Worm (Caenorhabditis elegans) whole organism, L3 larva: ENCODE measurements around the gene unc-50.

ENCODE experiments used
- R02D3.7 ChIP-seq: fragments of 150-350 bp; optimal IDR thresholded peaks from 2 replicates; lab custom pipeline; 2014; ENCODE audit warnings: missing biosample characterization, missing genetic modification characterization
- ZK546.5 ChIP-seq: sonication (generic microtip); optimal IDR thresholded peaks from 2 replicates; lab custom pipeline; 2017; ENCODE audit warnings: missing biosample characterization, missing genetic modification characterization
- aly-2 ChIP-seq: fragments of 150-350 bp; optimal IDR thresholded peaks from 2 replicates; lab custom pipeline; 2014; ENCODE audit warnings: missing biosample characterization, missing genetic modification characterization
- ama-1 ChIP-seq: fragments of 150-350 bp; optimal IDR thresholded peaks from 2 replicates; lab custom pipeline; 2018
- ceh-16 ChIP-seq: sonication (generic microtip); optimal IDR thresholded peaks from 2 replicates; lab custom pipeline; 2017; ENCODE audit warnings: missing biosample characterization, missing genetic modification characterization
- ceh-28 ChIP-seq: fragments of 150-350 bp; optimal IDR thresholded peaks from 2 replicates; lab custom pipeline; 2014; ENCODE audit warnings: missing biosample characterization, missing genetic modification reagents, missing genetic modification characterization
- ceh-82 ChIP-seq: fragments of 150-350 bp; optimal IDR thresholded peaks from 2 replicates; lab custom pipeline; 2014; ENCODE audit warnings: missing biosample characterization, missing genetic modification characterization
- ceh-9 ChIP-seq: sonication (generic microtip); optimal IDR thresholded peaks from 2 replicates; lab custom pipeline; 2018; ENCODE audit warnings: missing biosample characterization, missing genetic modification characterization
- daf-12 ChIP-seq: fragments of 150-350 bp; optimal IDR thresholded peaks from 2 replicates; lab custom pipeline; 2014; ENCODE audit warnings: missing biosample characterization, missing genetic modification reagents, missing genetic modification characterization
- egl-27 ChIP-seq: sonication (generic microtip); optimal IDR thresholded peaks from 4 replicates; lab custom pipeline; 2017; ENCODE audit warnings: missing biosample characterization, missing genetic modification reagents, missing genetic modification characterization
- egl-5 ChIP-seq: fragments of 150-350 bp; optimal IDR thresholded peaks from 2 replicates; lab custom pipeline; 2017; ENCODE audit warnings: missing biosample characterization, missing genetic modification reagents, missing genetic modification characterization, inconsistent platforms
- elt-1 ChIP-seq: fragments of 150-350 bp; optimal IDR thresholded peaks from 2 replicates; lab custom pipeline; 2014; ENCODE audit warnings: missing biosample characterization, missing genetic modification characterization
- elt-2 ChIP-seq: sonication (generic microtip); optimal IDR thresholded peaks from 2 replicates; lab custom pipeline; 2016; ENCODE audit warnings: missing genetic modification reagents, mild to moderate bottlenecking, missing genetic modification characterization, missing compliant biosample characterization
- elt-3 ChIP-seq, 3 experiments: fragments of 150-350 bp in 1 of 3; sonication (generic microtip) in 2 of 3; optimal IDR thresholded peaks; 2 replicates in 2 of 3; 4 replicates in 1 of 3; lab custom pipeline; 2014 to 2017; ENCODE audit warnings: missing biosample characterization in 3 of 3, missing genetic modification characterization in 3 of 3
- eor-1 ChIP-seq, 2 experiments: fragments of 150-350 bp; optimal IDR thresholded peaks; 2 replicates each; lab custom pipeline; 2014 to 2018; ENCODE audit warnings: missing biosample characterization in 2 of 2, missing genetic modification characterization in 2 of 2
- fkh-10 ChIP-seq: sonication (generic microtip); optimal IDR thresholded peaks from 2 replicates; lab custom pipeline; 2017; ENCODE audit warnings: missing biosample characterization, missing genetic modification reagents, missing genetic modification characterization
- fkh-2 ChIP-seq: fragments of 150-350 bp; optimal IDR thresholded peaks from 2 replicates; lab custom pipeline; 2014; ENCODE audit warnings: missing biosample characterization, missing genetic modification reagents, missing genetic modification characterization
- fos-1 ChIP-seq: fragments of 150-350 bp; optimal IDR thresholded peaks from 2 replicates; lab custom pipeline; 2014; ENCODE audit warnings: missing biosample characterization, missing genetic modification characterization
- hmg-11 ChIP-seq: sonication (generic microtip); optimal IDR thresholded peaks from 2 replicates; lab custom pipeline; 2016; ENCODE audit warnings: missing genetic modification characterization, missing compliant biosample characterization
- jun-1 ChIP-seq: fragments of 150-350 bp; optimal IDR thresholded peaks from 2 replicates; lab custom pipeline; 2014; ENCODE audit warnings: missing biosample characterization, missing genetic modification reagents, missing genetic modification characterization
- lin-15B ChIP-seq: fragments of 150-350 bp; optimal IDR thresholded peaks from 2 replicates; lab custom pipeline; 2014; ENCODE audit warnings: missing biosample characterization, missing genetic modification characterization
- lin-39 ChIP-seq: fragments of 150-350 bp; optimal IDR thresholded peaks from 2 replicates; lab custom pipeline; 2018; ENCODE audit warnings: missing biosample characterization, missing genetic modification reagents, missing genetic modification characterization
- lsy-12 ChIP-seq: sonication (generic microtip); optimal IDR thresholded peaks from 2 replicates; lab custom pipeline; 2016; ENCODE audit warnings: mild to moderate bottlenecking, missing genetic modification characterization, missing compliant biosample characterization
- mdl-1 ChIP-seq: fragments of 150-350 bp; optimal IDR thresholded peaks from 2 replicates; lab custom pipeline; 2014; ENCODE audit warnings: missing biosample characterization, missing genetic modification characterization
- mml-1 ChIP-seq: fragments of 150-350 bp; sonication (generic microtip); optimal IDR thresholded peaks from 3 replicates; lab custom pipeline; 2014; ENCODE audit warnings: missing biosample characterization, missing genetic modification characterization
- nfya-1 ChIP-seq: sonication (generic microtip); optimal IDR thresholded peaks from 2 replicates; lab custom pipeline; 2017; ENCODE audit warnings: missing genetic modification characterization, mild to moderate bottlenecking, missing compliant biosample characterization, antibody characterized with exemption, moderate library complexity; ENCODE audit not compliant: insufficient read depth
- nhr-11 ChIP-seq: fragments of 150-350 bp; optimal IDR thresholded peaks from 2 replicates; lab custom pipeline; 2014; ENCODE audit warnings: missing biosample characterization, missing genetic modification characterization
- nhr-12 ChIP-seq: fragments of 150-350 bp; optimal IDR thresholded peaks from 2 replicates; lab custom pipeline; 2014; ENCODE audit warnings: missing biosample characterization, missing genetic modification characterization
- nhr-23 ChIP-seq: fragments of 150-350 bp; optimal IDR thresholded peaks from 2 replicates; lab custom pipeline; 2014; ENCODE audit warnings: missing biosample characterization, missing genetic modification reagents, missing genetic modification characterization
- nhr-237 ChIP-seq: fragments of 150-350 bp; optimal IDR thresholded peaks from 2 replicates; lab custom pipeline; 2014; ENCODE audit warnings: missing biosample characterization, missing genetic modification characterization
- nhr-25 ChIP-seq: sonication (generic microtip); optimal IDR thresholded peaks from 2 replicates; lab custom pipeline; 2017; ENCODE audit warnings: missing biosample characterization, missing genetic modification characterization
- nhr-28 ChIP-seq: fragments of 150-350 bp; optimal IDR thresholded peaks from 2 replicates; lab custom pipeline; 2014; ENCODE audit warnings: missing biosample characterization, missing genetic modification characterization
- nhr-43 ChIP-seq: sonication (generic microtip); optimal IDR thresholded peaks from 2 replicates; lab custom pipeline; 2016; ENCODE audit warnings: mild to moderate bottlenecking, missing genetic modification characterization, missing compliant biosample characterization; ENCODE audit not compliant: poor library complexity, severe bottlenecking
- nhr-67 ChIP-seq: fragments of 150-350 bp; optimal IDR thresholded peaks from 2 replicates; lab custom pipeline; 2014; ENCODE audit warnings: missing biosample characterization, missing genetic modification characterization
- nhr-76 ChIP-seq: fragments of 150-350 bp; sonication (generic microtip); optimal IDR thresholded peaks from 5 replicates; lab custom pipeline; 2014; ENCODE audit warnings: missing biosample characterization, missing genetic modification characterization
- nhr-77 ChIP-seq: fragments of 150-350 bp; optimal IDR thresholded peaks from 2 replicates; lab custom pipeline; 2014; ENCODE audit warnings: missing biosample characterization, missing genetic modification characterization
- pha-4 ChIP-seq: fragments of 150-350 bp; optimal IDR thresholded peaks from 2 replicates; lab custom pipeline; 2014; ENCODE audit warnings: missing biosample characterization, missing genetic modification reagents, missing genetic modification characterization
- pqm-1 ChIP-seq: fragments of 150-350 bp; optimal IDR thresholded peaks from 2 replicates; lab custom pipeline; 2017; ENCODE audit warnings: missing biosample characterization, missing genetic modification characterization, inconsistent platforms
- sea-2 ChIP-seq: fragments of 150-350 bp; sonication (generic microtip); optimal IDR thresholded peaks from 4 replicates; lab custom pipeline; 2014; ENCODE audit warnings: missing biosample characterization, missing genetic modification reagents, missing genetic modification characterization
- skn-1 ChIP-seq: fragments of 150-350 bp; optimal IDR thresholded peaks from 2 replicates; lab custom pipeline; 2014; ENCODE audit warnings: missing biosample characterization, missing genetic modification characterization
- snpc-4 ChIP-seq: fragments of 150-350 bp; optimal IDR thresholded peaks from 2 replicates; lab custom pipeline; 2014; ENCODE audit warnings: missing biosample characterization, missing genetic modification characterization
- tbx-2 ChIP-seq: sonication (generic microtip); optimal IDR thresholded peaks from 2 replicates; lab custom pipeline; 2016; ENCODE audit warnings: mild to moderate bottlenecking, missing genetic modification characterization, missing compliant biosample characterization
- unc-39 ChIP-seq: sonication (generic microtip); optimal IDR thresholded peaks from 4 replicates; lab custom pipeline; 2017; ENCODE audit warnings: missing biosample characterization, missing genetic modification characterization
- unc-62 ChIP-seq: fragments of 150-350 bp; sonication (generic microtip); optimal IDR thresholded peaks from 4 replicates; lab custom pipeline; 2014; ENCODE audit warnings: missing biosample characterization, missing genetic modification reagents, missing genetic modification characterization
- zag-1 ChIP-seq: fragments of 150-350 bp; optimal IDR thresholded peaks from 2 replicates; lab custom pipeline; 2014; ENCODE audit warnings: missing biosample characterization, missing genetic modification characterization
- ztf-11 ChIP-seq: fragments of 150-350 bp; optimal IDR thresholded peaks from 2 replicates; lab custom pipeline; 2014; ENCODE audit warnings: missing biosample characterization, missing genetic modification characterization
- ztf-4 ChIP-seq: fragments of 150-350 bp; optimal IDR thresholded peaks from 2 replicates; lab custom pipeline; 2014; ENCODE audit warnings: missing biosample characterization, missing genetic modification characterization

The unc-50 gene

ce11 chrIII:10333961-10334542, 16.1 kb upstream of the unc-50 start, which contains the start of the genes jmjd-4 and mev-1:
Gene jmjd-4, minus strand, starts transcription at chrIII:10334018.
Gene mev-1, plus strand, starts transcription at chrIII:10334277.
- TF ChIP-seq pha-4 (tag; lab: Kevin White, UChicago) (peak; percentile 83), skn-1 (tag; lab: Kevin White, UChicago) (peak; percentile 69), daf-12 (tag; lab: Kevin White, UChicago) (no peak), nhr-237 (tag; lab: Kevin White, UChicago) (no peak), unc-62 (GFP tag; lab: Kevin White, UChicago) (no peak), sea-2 (GFP tag; lab: Kevin White, UChicago) (no peak), ceh-9 (tag; lab: Kevin White, UChicago) (no peak), ztf-11 (tag; lab: Kevin White, UChicago) (no peak), fkh-2 (tag; lab: Kevin White, UChicago) (no peak), ceh-16 (tag; lab: Kevin White, UChicago) (no peak), ceh-28 (tag; lab: Kevin White, UChicago) (peak; percentile 60), nhr-43 (peak; percentile 87), nhr-77 (tag; lab: Kevin White, UChicago) (peak; percentile 35), lin-15B (peak; percentile 91), R02D3.7 (tag; lab: Kevin White, UChicago) (peak; percentile 68), aly-2 (no peak), eor-1 (tag; optimal IDR thresholded peaks at IDR 0.05; lab: Kevin White, UChicago) (no peak), lsy-12 (peak; percentile 87), nhr-12 (tag; lab: Kevin White, UChicago) (no peak), nhr-28 (tag; lab: Kevin White, UChicago) (no peak), hmg-11 (tag; lab: Kevin White, UChicago) (peak; percentile 91), nhr-23 (tag; lab: Kevin White, UChicago) (peak; percentile 89), fos-1 (tag; lab: Kevin White, UChicago) (no peak), mdl-1 (tag; lab: Kevin White, UChicago) (no peak), ztf-4 (tag; lab: Kevin White, UChicago) (no peak), nhr-67 (tag; lab: Kevin White, UChicago) (no peak), ZK546.5 (tag; lab: Kevin White, UChicago) (no peak), mml-1 (tag; lab: Kevin White, UChicago) (no peak), egl-5 (tag; lab: Kevin White, UChicago) (peak; percentile 39), tbx-2 (peak; percentile 82), snpc-4 (tag; lab: Kevin White, UChicago) (peak; percentile 73), elt-2 (tag; lab: Kevin White, UChicago) (peak; percentile 84), nhr-25 (peak; percentile 89), ama-1 (lab: Kevin White, UChicago) (peak; percentile 52), zag-1 (tag; lab: Kevin White, UChicago) (no peak), nhr-76 (no peak), jun-1 (tag; lab: Kevin White, UChicago) (peak; percentile 82), unc-39 (tag; lab: Kevin White, UChicago) (no peak), ceh-82 (tag; lab: Kevin White, UChicago) (peak; percentile 56), pqm-1 (tag; lab: Kevin White, UChicago) (peak; percentile 71), egl-27 (tag; lab: Kevin White, UChicago) (no peak), nhr-11 (no peak), nfya-1 (tag; lab: Kevin White, UChicago) (peak; percentile 90), lin-39 (tag; lab: Kevin White, UChicago) (peak; percentile 72), fkh-10 (GFP tag; lab: Kevin White, UChicago) (peak; percentile 45), elt-1 (peak; percentile 33), elt-3 (tag; optimal IDR thresholded peaks at IDR 0.05; lab: Kevin White, UChicago) (no peak)
